Fruit fly (Drosophila melanogaster) whole organism, embryonic: Measurements from ENCODE around the gene Irk1.
A peak's percentile ranks its signal among the peaks of the same experiment; 100 is the strongest.

ENCODE experiments used
- Atf-2 ChIP-seq: fragments of 200-800 bp; sonication (Bioruptor generic); optimal IDR thresholded peaks from 2 replicates; lab custom pipeline; 2016; ENCODE audit warnings: missing biosample characterization, missing genetic modification characterization
- Atf3 ChIP-seq: fragments of 200-800 bp; sonication (Bioruptor generic); optimal IDR thresholded peaks from 3 replicates; lab custom pipeline; 2016; ENCODE audit warnings: missing biosample characterization, missing genetic modification characterization
- CG12299 ChIP-seq: fragments of 200-800 bp; sonication (Bioruptor generic); optimal IDR thresholded peaks from 2 replicates; lab custom pipeline; 2018; ENCODE audit warnings: missing biosample characterization, mild to moderate bottlenecking, missing genetic modification characterization
- CG13894 ChIP-seq: fragments of 200-800 bp; sonication (Bioruptor generic); optimal IDR thresholded peaks from 3 replicates; lab custom pipeline; 2018; ENCODE audit warnings: missing biosample characterization, mild to moderate bottlenecking, missing genetic modification characterization, moderate library complexity
- CG14710 ChIP-seq: fragments of 200-800 bp; sonication (Bioruptor generic); optimal IDR thresholded peaks from 3 replicates; lab custom pipeline; 2019; ENCODE audit warnings: missing biosample characterization, mild to moderate bottlenecking, missing genetic modification characterization, moderate library complexity
- CG16779 ChIP-seq: fragments of 200-800 bp; sonication (Bioruptor generic); IDR thresholded peaks from 2 replicates; pipeline ENCODE4 v1.3.6; 2022; ENCODE audit warnings: missing biosample characterization, missing genetic modification characterization
- CG16815 ChIP-seq: fragments of 200-800 bp; sonication (Bioruptor generic); optimal IDR thresholded peaks from 3 replicates; lab custom pipeline; 2017; ENCODE audit warnings: missing biosample characterization, mild to moderate bottlenecking, missing genetic modification characterization
- CG17802 ChIP-seq: fragments of 200-800 bp; sonication (Bioruptor generic); optimal IDR thresholded peaks from 2 replicates; lab custom pipeline; 2018; ENCODE audit warnings: missing biosample characterization, mild to moderate bottlenecking, missing genetic modification characterization, moderate library complexity
- CG18262 ChIP-seq: fragments of 200-800 bp; optimal IDR thresholded peaks from 3 replicates; lab custom pipeline; 2019; ENCODE audit warnings: missing biosample characterization, mild to moderate bottlenecking, missing genetic modification characterization, moderate library complexity
- CG31365 ChIP-seq: fragments of 200-800 bp; sonication (Bioruptor generic); optimal IDR thresholded peaks from 2 replicates; lab custom pipeline; 2018; ENCODE audit warnings: missing biosample characterization, mild to moderate bottlenecking, missing genetic modification characterization
- CG3726 ChIP-seq: fragments of 200-800 bp; sonication (Bioruptor generic); IDR thresholded peaks from 3 replicates; pipeline ENCODE4, ENCODE4 v1.3.6; 2022; ENCODE audit warnings: missing biosample characterization, missing genetic modification characterization
- CG3838 ChIP-seq: fragments of 200-800 bp; sonication (Bioruptor generic); optimal IDR thresholded peaks from 3 replicates; lab custom pipeline; 2016; ENCODE audit warnings: missing biosample characterization, missing genetic modification characterization
- CG4282 ChIP-seq: fragments of 200-800 bp; sonication (Bioruptor generic); optimal IDR thresholded peaks from 2 replicates; lab custom pipeline; 2016; ENCODE audit warnings: missing biosample characterization, missing genetic modification characterization
- CG6175 ChIP-seq: fragments of 200-800 bp; sonication (Bioruptor generic); IDR thresholded peaks from 3 replicates; pipeline ENCODE4 v1.3.6; 2022; ENCODE audit warnings: missing biosample characterization, missing genetic modification characterization
- CG8478 ChIP-seq: fragments of >200 bp; optimal IDR thresholded peaks from 2 replicates; lab custom pipeline; 2018
- CG8765 ChIP-seq: fragments of 200-800 bp; sonication (Bioruptor generic); IDR thresholded peaks from 2 replicates; pipeline ENCODE4 v1.3.6; 2022; ENCODE audit warnings: missing biosample characterization, missing genetic modification characterization
- CG8924 ChIP-seq: fragments of 200-800 bp; optimal IDR thresholded peaks from 3 replicates; lab custom pipeline; 2019; ENCODE audit warnings: missing biosample characterization, mild to moderate bottlenecking, missing genetic modification characterization, moderate library complexity
- CG9609 ChIP-seq: fragments of 200-800 bp; sonication (Bioruptor generic); optimal IDR thresholded peaks from 3 replicates; lab custom pipeline; 2016; ENCODE audit warnings: missing biosample characterization, missing genetic modification characterization
- CTCF ChIP-seq: fragments of 200-800 bp; sonication (Bioruptor generic); optimal IDR thresholded peaks from 2 replicates; lab custom pipeline; 2017; ENCODE audit warnings: missing biosample characterization, mild to moderate bottlenecking, missing genetic modification characterization, moderate library complexity
- GATAe ChIP-seq: fragments of 200-800 bp; sonication (Bioruptor generic); conservative IDR thresholded peaks from 2 replicates; pipeline ENCODE4 v1.3.6; 2022; ENCODE audit warnings: missing biosample characterization, missing genetic modification characterization
- H15 ChIP-seq: fragments of 200-800 bp; sonication (Bioruptor generic); IDR thresholded peaks from 3 replicates; pipeline ENCODE4 v1.3.6; 2022; ENCODE audit warnings: missing biosample characterization, missing genetic modification characterization
- HLH54F ChIP-seq: fragments of 200-800 bp; sonication (Bioruptor generic); optimal IDR thresholded peaks from 3 replicates; lab custom pipeline; 2016; ENCODE audit warnings: missing biosample characterization, missing genetic modification characterization
- HmgZ ChIP-seq: fragments of 200-800 bp; sonication (Bioruptor generic); optimal IDR thresholded peaks from 2 replicates; lab custom pipeline; 2018; ENCODE audit warnings: missing biosample characterization, mild to moderate bottlenecking, missing genetic modification characterization
- Hr78 ChIP-seq, 2 experiments: fragments of 200-800 bp in 1 of 2; fragments of >200 bp in 1 of 2; sonication (Bioruptor generic) in 1 of 2; optimal IDR thresholded peaks; 2 replicates each; lab custom pipeline; 2017 to 2019; ENCODE audit warnings: missing biosample characterization in 2 of 2, missing genetic modification characterization in 2 of 2, mild to moderate bottlenecking in 1 of 2, moderate library complexity in 1 of 2
- NK7.1 ChIP-seq: fragments of 200-800 bp; sonication (Bioruptor generic); optimal IDR thresholded peaks from 3 replicates; lab custom pipeline; 2016; ENCODE audit warnings: missing biosample characterization, missing genetic modification characterization
- Neu2 ChIP-seq: fragments of 200-800 bp; sonication (Bioruptor generic); optimal IDR thresholded peaks from 3 replicates; lab custom pipeline; 2016; ENCODE audit warnings: missing biosample characterization, missing genetic modification characterization, borderline replicate concordance
- PHDP ChIP-seq: fragments of 200-800 bp; sonication (Bioruptor generic); optimal IDR thresholded peaks from 3 replicates; lab custom pipeline; 2018; ENCODE audit warnings: missing biosample characterization, mild to moderate bottlenecking, missing genetic modification characterization, moderate library complexity
- Pdp1 ChIP-seq, 2 experiments: fragments of 200-800 bp; sonication (Bioruptor generic); optimal IDR thresholded peaks; 3 replicates each; lab custom pipeline; 2016; ENCODE audit warnings: missing biosample characterization in 2 of 2, missing genetic modification characterization in 2 of 2, mild to moderate bottlenecking in 1 of 2, moderate library complexity in 1 of 2
- Poxn ChIP-seq: fragments of 200-800 bp; sonication (Bioruptor generic); IDR thresholded peaks from 2 replicates; pipeline ENCODE4 v1.3.6; 2022; ENCODE audit warnings: missing biosample characterization, missing genetic modification characterization
- Scr ChIP-seq: fragments of 200-800 bp; sonication (Bioruptor generic); IDR thresholded peaks from 2 replicates; pipeline ENCODE4 v1.3.6; 2022; ENCODE audit warnings: missing biosample characterization, missing genetic modification characterization; ENCODE audit not compliant: partially characterized antibody
- Side ChIP-seq: fragments of 200-800 bp; sonication (Bioruptor generic); optimal IDR thresholded peaks from 2 replicates; lab custom pipeline; 2016; ENCODE audit warnings: missing biosample characterization, missing genetic modification characterization
- Sry-δ ChIP-seq: fragments of 200-800 bp; sonication (Bioruptor generic); optimal IDR thresholded peaks from 2 replicates; lab custom pipeline; 2016; ENCODE audit warnings: missing biosample characterization, missing genetic modification characterization
- Stat92E ChIP-seq, 3 experiments: fragments of >200 bp in 2 of 3; fragments of 200-800 bp in 1 of 3; sonication (Bioruptor generic) in 1 of 3; optimal IDR thresholded peaks; 2 replicates each; lab custom pipeline; 2017 to 2019; ENCODE audit warnings: missing biosample characterization in 3 of 3, missing genetic modification characterization in 3 of 3, mild to moderate bottlenecking in 1 of 3, moderate library complexity in 1 of 3
- ato ChIP-seq: fragments of 200-800 bp; sonication (Bioruptor generic); IDR thresholded peaks from 2 replicates; pipeline ENCODE4 v1.3.6; 2022; ENCODE audit warnings: missing biosample characterization, missing genetic modification characterization; ENCODE audit not compliant: partially characterized antibody
- chinmo ChIP-seq: fragments of 200-800 bp; sonication (Bioruptor generic); IDR thresholded peaks from 4 replicates; pipeline ENCODE4 v1.3.6; 2022; ENCODE audit warnings: missing biosample characterization, missing genetic modification characterization; ENCODE audit not compliant: partially characterized antibody
- dimm ChIP-seq: fragments of 200-800 bp; sonication (Bioruptor generic); IDR thresholded peaks from 2 replicates; pipeline ENCODE4 v1.3.6; 2022; ENCODE audit warnings: missing biosample characterization, missing genetic modification characterization
- dm ChIP-seq: fragments of 200-800 bp; sonication (Bioruptor generic); optimal IDR thresholded peaks from 3 replicates; lab custom pipeline; 2016; ENCODE audit warnings: missing biosample characterization, missing genetic modification characterization
- esg ChIP-seq: fragments of 200-800 bp; sonication (Bioruptor generic); conservative IDR thresholded peaks from 2 replicates; pipeline ENCODE4 v1.3.6; 2022; ENCODE audit warnings: missing biosample characterization, missing genetic modification characterization
- lola ChIP-seq, 3 experiments: fragments of >200 bp in 2 of 3; fragments of 200-800 bp in 1 of 3; sonication (Bioruptor generic) in 1 of 3; optimal IDR thresholded peaks; 2 replicates each; lab custom pipeline; 2017 to 2019; ENCODE audit warnings: missing biosample characterization in 3 of 3, missing genetic modification characterization in 3 of 3, mild to moderate bottlenecking in 1 of 3, moderate library complexity in 1 of 3
- lov ChIP-seq, 2 experiments: fragments of 200-800 bp in 1 of 2; fragments of >200 bp in 1 of 2; sonication (Bioruptor generic) in 1 of 2; IDR thresholded peaks in 1 of 2; optimal IDR thresholded peaks in 1 of 2; 2 replicates in 1 of 2; 3 replicates in 1 of 2; pipeline versions ENCODE4 v1.3.6 to Lab custom; 2017 to 2022; ENCODE audit warnings: missing biosample characterization in 1 of 2, missing genetic modification characterization in 1 of 2
- nmo ChIP-seq: fragments of 200-800 bp; sonication (Bioruptor generic); optimal IDR thresholded peaks from 2 replicates; lab custom pipeline; 2018; ENCODE audit warnings: missing biosample characterization, mild to moderate bottlenecking, missing genetic modification characterization, moderate library complexity
- pzg ChIP-seq: fragments of 200-800 bp; sonication (Bioruptor generic); optimal IDR thresholded peaks from 3 replicates; lab custom pipeline; 2018; ENCODE audit warnings: missing biosample characterization, mild to moderate bottlenecking, missing genetic modification characterization, moderate library complexity
- row ChIP-seq: fragments of 200-800 bp; sonication (Bioruptor generic); IDR thresholded peaks from 3 replicates; pipeline ENCODE4 v1.3.6; 2022; ENCODE audit warnings: missing biosample characterization, missing genetic modification characterization
- sens-2 ChIP-seq: fragments of 200-800 bp; sonication (Bioruptor generic); IDR thresholded peaks from 2 replicates; pipeline ENCODE4 v1.3.6; 2022; ENCODE audit warnings: missing biosample characterization, missing genetic modification characterization
- sima ChIP-seq: fragments of 200-800 bp; sonication (Bioruptor generic); optimal IDR thresholded peaks from 2 replicates; lab custom pipeline; 2016; ENCODE audit warnings: missing biosample characterization, missing genetic modification characterization
- stc ChIP-seq: fragments of 200-800 bp; sonication (Bioruptor generic); IDR thresholded peaks from 2 replicates; pipeline ENCODE4 v1.3.6; 2022; ENCODE audit warnings: missing biosample characterization, missing genetic modification characterization
- stwl ChIP-seq: fragments of 200-800 bp; sonication (Bioruptor generic); optimal IDR thresholded peaks from 3 replicates; lab custom pipeline; 2018; ENCODE audit warnings: missing biosample characterization, mild to moderate bottlenecking, missing genetic modification characterization, moderate library complexity
- vvl ChIP-seq: fragments of 200-800 bp; sonication (Bioruptor generic); IDR thresholded peaks from 2 replicates; pipeline ENCODE4 v1.3.6; 2022; ENCODE audit warnings: missing biosample characterization, missing genetic modification characterization
- z ChIP-seq: fragments of 200-800 bp; sonication (Bioruptor generic); IDR thresholded peaks from 3 replicates; pipeline ENCODE4 v1.3.6; 2022; ENCODE audit warnings: missing biosample characterization, missing genetic modification characterization
- zen ChIP-seq: fragments of 200-800 bp; sonication (Bioruptor generic); optimal IDR thresholded peaks from 3 replicates; lab custom pipeline; 2018; ENCODE audit warnings: missing biosample characterization, mild to moderate bottlenecking, missing genetic modification characterization, moderate library complexity

Gene Irk1

dm6 chr3R:23226521-23227039 is 58.5 kb downstream of the Irk1 start, which contains the start of gene cnc (continued):
- TF ChIP-seq lov (optimal IDR thresholded peaks at IDR 0.05; lab: Kevin White, UChicago) (no peak), lov (GFP tag; IDR thresholded peaks at IDR 0.05; lab: Robert Waterston, UW) (no peak), ato (GFP tag; lab: Robert Waterston, UW) (no peak), GATAe (GFP tag; lab: Robert Waterston, UW) (peak; percentile 50), CG13894 (tag; lab: Kevin White, UChicago) (peak; percentile 57), CG14710 (tag; lab: Kevin White, UChicago) (no peak), dimm (no peak), PHDP (tag; lab: Kevin White, UChicago) (peak; percentile 34), Poxn (no peak), CG3726 (GFP tag; lab: Robert Waterston, UW) (no peak), CG8765 (GFP tag; lab: Robert Waterston, UW) (no peak), CG8924 (tag; lab: Kevin White, UChicago) (no peak), nmo (GFP tag; lab: Kevin White, UChicago) (no peak), CG8478 (lab: Kevin White, UChicago) (no peak), Neu2 (GFP tag; lab: Kevin White, UChicago) (no peak), HmgZ (tag; lab: Kevin White, UChicago) (peak; percentile 51), CTCF (GFP tag; lab: Kevin White, UChicago) (no peak), CG3838 (GFP tag; lab: Kevin White, UChicago) (no peak), Atf-2 (GFP tag; lab: Kevin White, UChicago) (no peak), vvl (peak; percentile 70; the same call in 1 of the 2 replicates), dm (GFP tag; lab: Kevin White, UChicago) (no peak), Atf3 (GFP tag; lab: Kevin White, UChicago) (no peak), row (GFP tag; lab: Robert Waterston, UW) (no peak; the same call in 2 of the 3 replicates), esg (GFP tag; lab: Robert Waterston, UW) (no peak), Stat92E (GFP tag; optimal IDR thresholded peaks at IDR 0.05; lab: Kevin White, UChicago) (no peak), Hr78 (GFP tag; optimal IDR thresholded peaks at IDR 0.05; lab: Kevin White, UChicago) (peak in 1 of 2 experiments; percentile 90), H15 (GFP tag; lab: Robert Waterston, UW) (no peak), CG4282 (GFP tag; lab: Kevin White, UChicago) (no peak), sens-2 (no peak), Sry-δ (GFP tag; lab: Kevin White, UChicago) (no peak), zen (no peak), stc (peak; percentile 44; the same call in 1 of the 2 replicates), CG16779 (GFP tag; lab: Robert Waterston, UW) (peak; percentile 63; the same call in 1 of the 2 replicates), CG9609 (no peak), sima (GFP tag; lab: Kevin White, UChicago) (no peak), CG17802 (tag; lab: Kevin White, UChicago) (no peak), CG12299 (no peak), z (GFP tag; lab: Robert Waterston, UW) (no peak), Pdp1 (GFP tag; optimal IDR thresholded peaks at IDR 0.05; lab: Kevin White, UChicago) (peak in 1 of 2 experiments; percentile 65), HLH54F (GFP tag; lab: Kevin White, UChicago) (no peak), CG18262 (no peak), chinmo (GFP tag; lab: Robert Waterston, UW) (peak; percentile 97), stwl (tag; lab: Kevin White, UChicago) (no peak), NK7.1 (GFP tag; lab: Kevin White, UChicago) (no peak), Scr (GFP tag; lab: Robert Waterston, UW) (peak; percentile 41; the same call in 1 of the 2 replicates), CG31365 (tag; lab: Kevin White, UChicago) (peak; percentile 31), CG6175 (GFP tag; lab: Robert Waterston, UW) (no peak), pzg (no peak), CG16815 (GFP tag; lab: Kevin White, UChicago) (no peak), Side (GFP tag; lab: Kevin White, UChicago) (no peak), lola (GFP tag; optimal IDR thresholded peaks at IDR 0.05; lab: Kevin White, UChicago) (no peak)
